Fruit fly (Drosophila melanogaster) whole organism, embryonic: ENCODE measurements around the gene CG3224.

Source experiments
- Adf1 ChIP-seq: fragments of 200-800 bp; sonication (Bioruptor generic); IDR thresholded peaks from 2 replicates; pipeline ENCODE4 v1.3.6; 2022; ENCODE audit warnings: missing biosample characterization, missing genetic modification characterization
- B-H1 ChIP-seq: fragments of 200-800 bp; sonication (Bioruptor generic); IDR thresholded peaks from 3 replicates; pipeline ENCODE4 v1.3.6; 2022; ENCODE audit warnings: missing biosample characterization, missing genetic modification characterization
- CG10366 ChIP-seq: fragments of 200-800 bp; sonication (Bioruptor generic); IDR thresholded peaks from 2 replicates; pipeline ENCODE4 v1.3.6; 2022; ENCODE audit warnings: missing biosample characterization, missing genetic modification characterization
- CG10431 ChIP-seq: fragments of 200-800 bp; sonication (Bioruptor generic); optimal IDR thresholded peaks from 3 replicates; lab custom pipeline; 2018; ENCODE audit warnings: missing biosample characterization, mild to moderate bottlenecking, missing genetic modification characterization
- CG10543 ChIP-seq: fragments of 200-800 bp; sonication (Bioruptor generic); optimal IDR thresholded peaks from 3 replicates; lab custom pipeline; 2017; ENCODE audit warnings: missing biosample characterization, mild to moderate bottlenecking, missing genetic modification characterization, moderate library complexity
- CG10959 ChIP-seq: fragments of 200-800 bp; sonication (Bioruptor generic); IDR thresholded peaks from 2 replicates; pipeline ENCODE4 v1.3.6; 2022; ENCODE audit warnings: missing biosample characterization, missing genetic modification characterization
- CG10979 ChIP-seq: fragments of 200-800 bp; sonication (Bioruptor generic); optimal IDR thresholded peaks from 2 replicates; lab custom pipeline; 2018; ENCODE audit warnings: missing biosample characterization, mild to moderate bottlenecking, missing genetic modification characterization, moderate library complexity
- CG11085 ChIP-seq: fragments of 200-800 bp; sonication (Bioruptor generic); IDR thresholded peaks from 2 replicates; pipeline ENCODE4 v1.3.6; 2022; ENCODE audit warnings: missing biosample characterization, missing genetic modification characterization
- CG13894 ChIP-seq: fragments of 200-800 bp; sonication (Bioruptor generic); optimal IDR thresholded peaks from 3 replicates; lab custom pipeline; 2018; ENCODE audit warnings: missing biosample characterization, mild to moderate bottlenecking, missing genetic modification characterization, moderate library complexity
- CG14667 ChIP-seq: fragments of 200-800 bp; sonication (Bioruptor generic); IDR thresholded peaks from 2 replicates; pipeline ENCODE4 v1.3.6; 2022; ENCODE audit warnings: missing biosample characterization, missing genetic modification characterization
- CG14860 ChIP-seq: fragments of 200-800 bp; sonication (Bioruptor generic); IDR thresholded peaks from 3 replicates; pipeline ENCODE4 v1.3.6; 2022; ENCODE audit warnings: missing biosample characterization, missing genetic modification characterization; ENCODE audit not compliant: partially characterized antibody
- CG15269 ChIP-seq: fragments of 200-800 bp; sonication (Bioruptor generic); optimal IDR thresholded peaks from 2 replicates; lab custom pipeline; 2018; ENCODE audit warnings: missing biosample characterization, mild to moderate bottlenecking, missing genetic modification characterization, moderate library complexity
- CG15696 ChIP-seq: fragments of 200-800 bp; sonication (Bioruptor generic); optimal IDR thresholded peaks from 2 replicates; lab custom pipeline; 2019; ENCODE audit warnings: missing biosample characterization, mild to moderate bottlenecking, missing genetic modification characterization, moderate library complexity
- CG1602 ChIP-seq: fragments of 200-800 bp; sonication (Bioruptor generic); optimal IDR thresholded peaks from 3 replicates; lab custom pipeline; 2016; ENCODE audit warnings: missing biosample characterization, missing genetic modification characterization
- CG1603 ChIP-seq: fragments of 200-800 bp; sonication (Bioruptor generic); optimal IDR thresholded peaks from 2 replicates; lab custom pipeline; 2019; ENCODE audit warnings: missing biosample characterization, mild to moderate bottlenecking, missing genetic modification characterization, moderate library complexity
- CG18262 ChIP-seq: fragments of 200-800 bp; optimal IDR thresholded peaks from 3 replicates; lab custom pipeline; 2019; ENCODE audit warnings: missing biosample characterization, mild to moderate bottlenecking, missing genetic modification characterization, moderate library complexity
- CG18476 ChIP-seq: fragments of 200-800 bp; sonication (Bioruptor generic); optimal IDR thresholded peaks from 2 replicates; lab custom pipeline; 2016; ENCODE audit warnings: missing biosample characterization, mild to moderate bottlenecking, missing genetic modification characterization
- CG2875 ChIP-seq: fragments of 200-800 bp; sonication (Bioruptor generic); optimal IDR thresholded peaks from 2 replicates; lab custom pipeline; 2017; ENCODE audit warnings: missing biosample characterization, mild to moderate bottlenecking, missing genetic modification characterization, missing genetic modification reagents
- CG30431 ChIP-seq: fragments of 200-800 bp; sonication (Bioruptor generic); optimal IDR thresholded peaks from 2 replicates; lab custom pipeline; 2017; ENCODE audit warnings: missing biosample characterization, missing genetic modification characterization
- CG3281 ChIP-seq: fragments of 200-800 bp; sonication (Bioruptor generic); optimal IDR thresholded peaks from 3 replicates; lab custom pipeline; 2017; ENCODE audit warnings: missing biosample characterization, mild to moderate bottlenecking, missing genetic modification characterization
- CG3847 ChIP-seq: fragments of 200-800 bp; sonication (Bioruptor generic); IDR thresholded peaks from 2 replicates; pipeline ENCODE4 v1.3.6; 2022; ENCODE audit warnings: missing biosample characterization, missing genetic modification characterization
- CG4360 ChIP-seq: fragments of 200-800 bp; sonication (Bioruptor generic); IDR thresholded peaks from 2 replicates; pipeline ENCODE4 v1.3.6; 2022; ENCODE audit warnings: missing biosample characterization, missing genetic modification characterization
- CG4404 ChIP-seq: fragments of 200-800 bp; sonication (Bioruptor generic); IDR thresholded peaks from 2 replicates; pipeline ENCODE4 v1.3.6; 2022; ENCODE audit warnings: missing biosample characterization, missing genetic modification characterization
- CG4707 ChIP-seq: fragments of 200-800 bp; sonication (Bioruptor generic); optimal IDR thresholded peaks from 2 replicates; lab custom pipeline; 2018; ENCODE audit warnings: missing biosample characterization, mild to moderate bottlenecking, missing genetic modification characterization, moderate library complexity
- CG4820 ChIP-seq: fragments of 200-800 bp; sonication (Bioruptor generic); optimal IDR thresholded peaks from 3 replicates; lab custom pipeline; 2016; ENCODE audit warnings: missing biosample characterization, missing genetic modification characterization
- CG7839 ChIP-seq: fragments of 200-800 bp; sonication (Bioruptor generic); optimal IDR thresholded peaks from 3 replicates; lab custom pipeline; 2018; ENCODE audit warnings: missing biosample characterization, mild to moderate bottlenecking, missing genetic modification characterization, moderate library complexity
- CG8089 ChIP-seq: fragments of 200-800 bp; sonication (Bioruptor generic); optimal IDR thresholded peaks from 3 replicates; lab custom pipeline; 2016; ENCODE audit warnings: missing biosample characterization, missing genetic modification characterization
- CG8359 ChIP-seq: fragments of 200-800 bp; sonication (Bioruptor generic); optimal IDR thresholded peaks from 2 replicates; lab custom pipeline; 2017; ENCODE audit warnings: missing biosample characterization, mild to moderate bottlenecking, missing genetic modification characterization, borderline replicate concordance
- E2f1 ChIP-seq: fragments of 200-800 bp; sonication (Bioruptor generic); IDR thresholded peaks from 2 replicates; pipeline ENCODE4 v1.3.6; 2022; ENCODE audit warnings: missing biosample characterization, missing genetic modification characterization
- HHEX ChIP-seq: fragments of 200-800 bp; sonication (Bioruptor generic); optimal IDR thresholded peaks from 3 replicates; lab custom pipeline; 2017; ENCODE audit warnings: missing biosample characterization, mild to moderate bottlenecking, missing genetic modification characterization, missing genetic modification reagents
- Hr78 ChIP-seq, 2 experiments: fragments of 200-800 bp in 1 of 2; fragments of >200 bp in 1 of 2; sonication (Bioruptor generic) in 1 of 2; optimal IDR thresholded peaks; 2 replicates each; lab custom pipeline; 2017 to 2019; ENCODE audit warnings: missing biosample characterization in 2 of 2, missing genetic modification characterization in 2 of 2, mild to moderate bottlenecking in 1 of 2, moderate library complexity in 1 of 2
- Sox102F ChIP-seq: fragments of 200-800 bp; sonication (Bioruptor generic); optimal IDR thresholded peaks from 2 replicates; lab custom pipeline; 2018; ENCODE audit warnings: missing biosample characterization, mild to moderate bottlenecking, missing genetic modification characterization, moderate library complexity
- Stat92E ChIP-seq, 3 experiments: fragments of >200 bp in 2 of 3; fragments of 200-800 bp in 1 of 3; sonication (Bioruptor generic) in 1 of 3; optimal IDR thresholded peaks; 2 replicates each; lab custom pipeline; 2017 to 2019; ENCODE audit warnings: missing biosample characterization in 3 of 3, missing genetic modification characterization in 3 of 3, mild to moderate bottlenecking in 1 of 3, moderate library complexity in 1 of 3
- Vsx1 ChIP-seq: fragments of 200-800 bp; sonication (Bioruptor generic); optimal IDR thresholded peaks from 2 replicates; lab custom pipeline; 2017; ENCODE audit warnings: missing biosample characterization, mild to moderate bottlenecking, missing genetic modification characterization, missing genetic modification reagents
- al ChIP-seq: fragments of 200-800 bp; sonication (Bioruptor generic); IDR thresholded peaks from 2 replicates; pipeline ENCODE4 v1.3.6; 2022; ENCODE audit warnings: missing biosample characterization, missing genetic modification characterization
- chm ChIP-seq: fragments of 200-800 bp; sonication (Bioruptor generic); IDR thresholded peaks from 2 replicates; pipeline ENCODE4 v1.3.6; 2022; ENCODE audit warnings: missing biosample characterization, missing genetic modification characterization
- crp ChIP-seq, 2 experiments: fragments of 200-800 bp; sonication (Bioruptor generic); optimal IDR thresholded peaks; 2 replicates in 1 of 2; 3 replicates in 1 of 2; lab custom pipeline; 2017; ENCODE audit warnings: missing biosample characterization in 2 of 2, missing genetic modification characterization in 2 of 2, mild to moderate bottlenecking in 1 of 2, moderate library complexity in 1 of 2
- grn ChIP-seq: fragments of 200-800 bp; sonication (Bioruptor generic); optimal IDR thresholded peaks from 3 replicates; lab custom pipeline; 2017; ENCODE audit warnings: missing biosample characterization, missing genetic modification characterization
- h ChIP-seq: fragments of >200 bp; optimal IDR thresholded peaks from 2 replicates; lab custom pipeline; 2017
- lilli ChIP-seq: fragments of 200-800 bp; sonication (Bioruptor generic); optimal IDR thresholded peaks from 3 replicates; lab custom pipeline; 2016; ENCODE audit warnings: missing biosample characterization, missing genetic modification characterization
- lmd ChIP-seq: fragments of 200-800 bp; sonication (Bioruptor generic); IDR thresholded peaks from 2 replicates; pipeline ENCODE4 v1.3.6; 2022; ENCODE audit warnings: missing biosample characterization, missing genetic modification characterization
- nerfin-1 ChIP-seq: fragments of 200-800 bp; sonication (Bioruptor generic); optimal IDR thresholded peaks from 3 replicates; lab custom pipeline; 2019; ENCODE audit warnings: missing biosample characterization, mild to moderate bottlenecking, missing genetic modification characterization, moderate library complexity
- onecut ChIP-seq: fragments of 200-800 bp; sonication (Bioruptor generic); IDR thresholded peaks from 2 replicates; pipeline ENCODE4 v1.3.6; 2022; ENCODE audit warnings: missing biosample characterization, missing genetic modification characterization
- prd ChIP-seq, 3 experiments: fragments of >200 bp in 2 of 3; fragments of 200-800 bp in 1 of 3; sonication (Bioruptor generic) in 1 of 3; optimal IDR thresholded peaks in 2 of 3; IDR thresholded peaks in 1 of 3; 2 replicates in 2 of 3; 3 replicates in 1 of 3; pipeline versions ENCODE4 v1.3.6 to Lab custom; 2017 to 2022; ENCODE audit warnings: missing biosample characterization in 1 of 3, missing genetic modification characterization in 1 of 3
- sob ChIP-seq: fragments of 200-800 bp; sonication (Bioruptor generic); IDR thresholded peaks from 2 replicates; pipeline ENCODE4 v1.3.6; 2022; ENCODE audit warnings: missing biosample characterization, missing genetic modification characterization
- sqz ChIP-seq: fragments of 200-800 bp; sonication (Bioruptor generic); optimal IDR thresholded peaks from 3 replicates; lab custom pipeline; 2018; ENCODE audit warnings: missing biosample characterization, mild to moderate bottlenecking, missing genetic modification characterization

The CG3224 gene

dm6 chrX:6656626-6657558, 4.4 kb downstream of the CG3224 start (continued):
- TF ChIP-seq sob (GFP tag; lab: Robert Waterston, UW) (no peak; the same call in 1 of the 2 replicates), al (GFP tag; lab: Robert Waterston, UW) (0 out of 2 replicates have a peak, but pooled peaks have one; percentile 4), Adf1 (GFP tag; lab: Robert Waterston, UW) (peak; percentile 18; the same call in 1 of the 2 replicates), CG1602 (GFP tag; lab: Kevin White, UChicago) (no peak), CG4360 (GFP tag; lab: Robert Waterston, UW) (peak; percentile 79), CG10959 (GFP tag; lab: Robert Waterston, UW) (no peak), E2f1 (GFP tag; lab: Robert Waterston, UW) (no peak), Sox102F (GFP tag; lab: Kevin White, UChicago) (no peak), CG14860 (GFP tag; lab: Robert Waterston, UW) (no peak), sqz (GFP tag; lab: Kevin White, UChicago) (peak; percentile 70), CG4707 (no peak), CG3281 (GFP tag; lab: Kevin White, UChicago) (peak; percentile 54), grn (GFP tag; lab: Kevin White, UChicago) (peak; percentile 15), CG10979 (tag; lab: Kevin White, UChicago) (peak; percentile 22), chm (GFP tag; lab: Robert Waterston, UW) (0 out of 2 replicates have a peak, but pooled peaks have one; percentile 9), crp (GFP tag; optimal IDR thresholded peaks at IDR 0.05; lab: Kevin White, UChicago) (no peak), CG4404 (GFP tag; lab: Robert Waterston, UW) (0 out of 2 replicates have a peak, but pooled peaks have one; percentile 6), lilli (GFP tag; lab: Kevin White, UChicago) (peak; percentile 45), CG18476 (GFP tag; lab: Kevin White, UChicago) (no peak), lmd (peak; percentile 49; the same call in 1 of the 2 replicates), CG10366 (0 out of 2 replicates have a peak, but pooled peaks have one; percentile 17), prd (optimal IDR thresholded peaks at IDR 0.05; lab: Kevin White, UChicago) (no peak), prd (GFP tag; IDR thresholded peaks at IDR 0.05; lab: Robert Waterston, UW) (0 out of 3 replicates have a peak, but pooled peaks have one; percentile 7), Hr78 (GFP tag; optimal IDR thresholded peaks at IDR 0.05; lab: Kevin White, UChicago) (no peak), CG10431 (GFP tag; lab: Kevin White, UChicago) (peak; percentile 21), CG8089 (GFP tag; lab: Kevin White, UChicago) (no peak), CG13894 (tag; lab: Kevin White, UChicago) (peak; percentile 67), nerfin-1 (tag; lab: Kevin White, UChicago) (peak; percentile 43), CG15696 (tag; lab: Kevin White, UChicago) (peak; percentile 7), B-H1 (GFP tag; lab: Robert Waterston, UW) (no peak; the same call in 2 of the 3 replicates), CG3847 (peak; percentile 27; the same call in 1 of the 2 replicates), CG1603 (tag; lab: Kevin White, UChicago) (peak; percentile 30), CG30431 (GFP tag; lab: Kevin White, UChicago) (no peak), onecut (GFP tag; lab: Robert Waterston, UW) (peak; percentile 28; the same call in 1 of the 2 replicates), CG14667 (GFP tag; lab: Robert Waterston, UW) (no peak), CG2875 (GFP tag; lab: Kevin White, UChicago) (no peak), CG8359 (GFP tag; lab: Kevin White, UChicago) (no peak), h (lab: Kevin White, UChicago) (no peak), CG10543 (peak; percentile 83), Vsx1 (GFP tag; lab: Kevin White, UChicago) (no peak), CG7839 (tag; lab: Kevin White, UChicago) (peak; percentile 61), CG4820 (no peak), CG11085 (GFP tag; lab: Robert Waterston, UW) (no peak), CG18262 (peak; percentile 61), Stat92E (GFP tag; optimal IDR thresholded peaks at IDR 0.05; lab: Kevin White, UChicago) (peak in 1 of 3 experiments; percentile 26), CG15269 (tag; lab: Kevin White, UChicago) (peak; percentile 47), HHEX (GFP tag; lab: Kevin White, UChicago) (peak; percentile 46)
